Worm (Caenorhabditis elegans) whole organism, L3 larva: ENCODE data around the gene nhr-285.

Source experiments
- R02D3.7 ChIP-seq: fragments of 150-350 bp; optimal IDR thresholded peaks from 2 replicates; lab custom pipeline; 2014; ENCODE audit warnings: missing biosample characterization, missing genetic modification characterization
- ZK546.5 ChIP-seq: sonication (generic microtip); optimal IDR thresholded peaks from 2 replicates; lab custom pipeline; 2017; ENCODE audit warnings: missing biosample characterization, missing genetic modification characterization
- aly-2 ChIP-seq: fragments of 150-350 bp; optimal IDR thresholded peaks from 2 replicates; lab custom pipeline; 2014; ENCODE audit warnings: missing biosample characterization, missing genetic modification characterization
- ama-1 ChIP-seq: fragments of 150-350 bp; optimal IDR thresholded peaks from 2 replicates; lab custom pipeline; 2018
- ceh-16 ChIP-seq: sonication (generic microtip); optimal IDR thresholded peaks from 2 replicates; lab custom pipeline; 2017; ENCODE audit warnings: missing biosample characterization, missing genetic modification characterization
- ceh-28 ChIP-seq: fragments of 150-350 bp; optimal IDR thresholded peaks from 2 replicates; lab custom pipeline; 2014; ENCODE audit warnings: missing biosample characterization, missing genetic modification reagents, missing genetic modification characterization
- ceh-82 ChIP-seq: fragments of 150-350 bp; optimal IDR thresholded peaks from 2 replicates; lab custom pipeline; 2014; ENCODE audit warnings: missing biosample characterization, missing genetic modification characterization
- ceh-9 ChIP-seq: sonication (generic microtip); optimal IDR thresholded peaks from 2 replicates; lab custom pipeline; 2018; ENCODE audit warnings: missing biosample characterization, missing genetic modification characterization
- daf-12 ChIP-seq: fragments of 150-350 bp; optimal IDR thresholded peaks from 2 replicates; lab custom pipeline; 2014; ENCODE audit warnings: missing biosample characterization, missing genetic modification reagents, missing genetic modification characterization
- egl-5 ChIP-seq: fragments of 150-350 bp; optimal IDR thresholded peaks from 2 replicates; lab custom pipeline; 2017; ENCODE audit warnings: missing biosample characterization, missing genetic modification reagents, missing genetic modification characterization, inconsistent platforms
- elt-1 ChIP-seq: fragments of 150-350 bp; optimal IDR thresholded peaks from 2 replicates; lab custom pipeline; 2014; ENCODE audit warnings: missing biosample characterization, missing genetic modification characterization
- elt-2 ChIP-seq: sonication (generic microtip); optimal IDR thresholded peaks from 2 replicates; lab custom pipeline; 2016; ENCODE audit warnings: missing genetic modification reagents, mild to moderate bottlenecking, missing genetic modification characterization, missing compliant biosample characterization
- elt-3 ChIP-seq, 3 experiments: fragments of 150-350 bp in 1 of 3; sonication (generic microtip) in 2 of 3; optimal IDR thresholded peaks; 2 replicates in 2 of 3; 4 replicates in 1 of 3; lab custom pipeline; 2014 to 2017; ENCODE audit warnings: missing biosample characterization in 3 of 3, missing genetic modification characterization in 3 of 3
- eor-1 ChIP-seq, 2 experiments: fragments of 150-350 bp; optimal IDR thresholded peaks; 2 replicates each; lab custom pipeline; 2014 to 2018; ENCODE audit warnings: missing biosample characterization in 2 of 2, missing genetic modification characterization in 2 of 2
- fkh-10 ChIP-seq: sonication (generic microtip); optimal IDR thresholded peaks from 2 replicates; lab custom pipeline; 2017; ENCODE audit warnings: missing biosample characterization, missing genetic modification reagents, missing genetic modification characterization
- fkh-2 ChIP-seq: fragments of 150-350 bp; optimal IDR thresholded peaks from 2 replicates; lab custom pipeline; 2014; ENCODE audit warnings: missing biosample characterization, missing genetic modification reagents, missing genetic modification characterization
- hmg-11 ChIP-seq: sonication (generic microtip); optimal IDR thresholded peaks from 2 replicates; lab custom pipeline; 2016; ENCODE audit warnings: missing genetic modification characterization, missing compliant biosample characterization
- jun-1 ChIP-seq: fragments of 150-350 bp; optimal IDR thresholded peaks from 2 replicates; lab custom pipeline; 2014; ENCODE audit warnings: missing biosample characterization, missing genetic modification reagents, missing genetic modification characterization
- lin-15B ChIP-seq: fragments of 150-350 bp; optimal IDR thresholded peaks from 2 replicates; lab custom pipeline; 2014; ENCODE audit warnings: missing biosample characterization, missing genetic modification characterization
- lin-39 ChIP-seq: fragments of 150-350 bp; optimal IDR thresholded peaks from 2 replicates; lab custom pipeline; 2018; ENCODE audit warnings: missing biosample characterization, missing genetic modification reagents, missing genetic modification characterization
- lsy-12 ChIP-seq: sonication (generic microtip); optimal IDR thresholded peaks from 2 replicates; lab custom pipeline; 2016; ENCODE audit warnings: mild to moderate bottlenecking, missing genetic modification characterization, missing compliant biosample characterization
- mdl-1 ChIP-seq: fragments of 150-350 bp; optimal IDR thresholded peaks from 2 replicates; lab custom pipeline; 2014; ENCODE audit warnings: missing biosample characterization, missing genetic modification characterization
- mml-1 ChIP-seq: fragments of 150-350 bp; sonication (generic microtip); optimal IDR thresholded peaks from 3 replicates; lab custom pipeline; 2014; ENCODE audit warnings: missing biosample characterization, missing genetic modification characterization
- nfya-1 ChIP-seq: sonication (generic microtip); optimal IDR thresholded peaks from 2 replicates; lab custom pipeline; 2017; ENCODE audit warnings: missing genetic modification characterization, mild to moderate bottlenecking, missing compliant biosample characterization, antibody characterized with exemption, moderate library complexity; ENCODE audit not compliant: insufficient read depth
- nhr-11 ChIP-seq: fragments of 150-350 bp; optimal IDR thresholded peaks from 2 replicates; lab custom pipeline; 2014; ENCODE audit warnings: missing biosample characterization, missing genetic modification characterization
- nhr-12 ChIP-seq: fragments of 150-350 bp; optimal IDR thresholded peaks from 2 replicates; lab custom pipeline; 2014; ENCODE audit warnings: missing biosample characterization, missing genetic modification characterization
- nhr-23 ChIP-seq: fragments of 150-350 bp; optimal IDR thresholded peaks from 2 replicates; lab custom pipeline; 2014; ENCODE audit warnings: missing biosample characterization, missing genetic modification reagents, missing genetic modification characterization
- nhr-237 ChIP-seq: fragments of 150-350 bp; optimal IDR thresholded peaks from 2 replicates; lab custom pipeline; 2014; ENCODE audit warnings: missing biosample characterization, missing genetic modification characterization
- nhr-25 ChIP-seq: sonication (generic microtip); optimal IDR thresholded peaks from 2 replicates; lab custom pipeline; 2017; ENCODE audit warnings: missing biosample characterization, missing genetic modification characterization
- nhr-28 ChIP-seq: fragments of 150-350 bp; optimal IDR thresholded peaks from 2 replicates; lab custom pipeline; 2014; ENCODE audit warnings: missing biosample characterization, missing genetic modification characterization
- nhr-43 ChIP-seq: sonication (generic microtip); optimal IDR thresholded peaks from 2 replicates; lab custom pipeline; 2016; ENCODE audit warnings: mild to moderate bottlenecking, missing genetic modification characterization, missing compliant biosample characterization; ENCODE audit not compliant: poor library complexity, severe bottlenecking
- nhr-67 ChIP-seq: fragments of 150-350 bp; optimal IDR thresholded peaks from 2 replicates; lab custom pipeline; 2014; ENCODE audit warnings: missing biosample characterization, missing genetic modification characterization
- nhr-76 ChIP-seq: fragments of 150-350 bp; sonication (generic microtip); optimal IDR thresholded peaks from 5 replicates; lab custom pipeline; 2014; ENCODE audit warnings: missing biosample characterization, missing genetic modification characterization
- nhr-77 ChIP-seq: fragments of 150-350 bp; optimal IDR thresholded peaks from 2 replicates; lab custom pipeline; 2014; ENCODE audit warnings: missing biosample characterization, missing genetic modification characterization
- pha-4 ChIP-seq: fragments of 150-350 bp; optimal IDR thresholded peaks from 2 replicates; lab custom pipeline; 2014; ENCODE audit warnings: missing biosample characterization, missing genetic modification reagents, missing genetic modification characterization
- pqm-1 ChIP-seq: fragments of 150-350 bp; optimal IDR thresholded peaks from 2 replicates; lab custom pipeline; 2017; ENCODE audit warnings: missing biosample characterization, missing genetic modification characterization, inconsistent platforms
- sea-2 ChIP-seq: fragments of 150-350 bp; sonication (generic microtip); optimal IDR thresholded peaks from 4 replicates; lab custom pipeline; 2014; ENCODE audit warnings: missing biosample characterization, missing genetic modification reagents, missing genetic modification characterization
- snpc-4 ChIP-seq: fragments of 150-350 bp; optimal IDR thresholded peaks from 2 replicates; lab custom pipeline; 2014; ENCODE audit warnings: missing biosample characterization, missing genetic modification characterization
- tbx-2 ChIP-seq: sonication (generic microtip); optimal IDR thresholded peaks from 2 replicates; lab custom pipeline; 2016; ENCODE audit warnings: mild to moderate bottlenecking, missing genetic modification characterization, missing compliant biosample characterization
- unc-39 ChIP-seq: sonication (generic microtip); optimal IDR thresholded peaks from 4 replicates; lab custom pipeline; 2017; ENCODE audit warnings: missing biosample characterization, missing genetic modification characterization
- unc-62 ChIP-seq: fragments of 150-350 bp; sonication (generic microtip); optimal IDR thresholded peaks from 4 replicates; lab custom pipeline; 2014; ENCODE audit warnings: missing biosample characterization, missing genetic modification reagents, missing genetic modification characterization
- zag-1 ChIP-seq: fragments of 150-350 bp; optimal IDR thresholded peaks from 2 replicates; lab custom pipeline; 2014; ENCODE audit warnings: missing biosample characterization, missing genetic modification characterization
- ztf-11 ChIP-seq: fragments of 150-350 bp; optimal IDR thresholded peaks from 2 replicates; lab custom pipeline; 2014; ENCODE audit warnings: missing biosample characterization, missing genetic modification characterization
- ztf-4 ChIP-seq: fragments of 150-350 bp; optimal IDR thresholded peaks from 2 replicates; lab custom pipeline; 2014; ENCODE audit warnings: missing biosample characterization, missing genetic modification characterization

Gene nhr-285

ce11 chrV:15773141-15773540, 5.9 kb downstream of the nhr-285 start, which contains the start of gene nhr-60:
Gene nhr-60 (minus strand): TSS chrV:15773241.
- TF ChIP-seq egl-5 (tag; lab: Kevin White, UChicago) = no peak
- no peak for TF ChIP-seq aly-2 (tag; lab: Kevin White, UChicago)
- no peak for TF ChIP-seq fkh-10 (GFP tag; lab: Kevin White, UChicago)
- TF ChIP-seq nhr-43 (tag; lab: Kevin White, UChicago) = no peak
- no peak for TF ChIP-seq ceh-9 (tag; lab: Kevin White, UChicago)
- TF ChIP-seq ceh-82 = no peak
- no peak for TF ChIP-seq nhr-237 (tag; lab: Kevin White, UChicago)
- TF ChIP-seq nhr-76 (tag; lab: Kevin White, UChicago) = no peak
- no peak for TF ChIP-seq lin-15B (tag; lab: Kevin White, UChicago)
- no peak for TF ChIP-seq nhr-67 (tag; lab: Kevin White, UChicago)
- TF ChIP-seq nhr-12 (tag; lab: Kevin White, UChicago) = no peak
- TF ChIP-seq tbx-2 (tag; lab: Kevin White, UChicago) = no peak
- TF ChIP-seq sea-2 (GFP tag; lab: Kevin White, UChicago) = no peak
- no peak for TF ChIP-seq elt-1 (tag; lab: Kevin White, UChicago)
- TF ChIP-seq eor-1 (tag; optimal IDR thresholded peaks at IDR 0.05; lab: Kevin White, UChicago) = no peak

DNA sequence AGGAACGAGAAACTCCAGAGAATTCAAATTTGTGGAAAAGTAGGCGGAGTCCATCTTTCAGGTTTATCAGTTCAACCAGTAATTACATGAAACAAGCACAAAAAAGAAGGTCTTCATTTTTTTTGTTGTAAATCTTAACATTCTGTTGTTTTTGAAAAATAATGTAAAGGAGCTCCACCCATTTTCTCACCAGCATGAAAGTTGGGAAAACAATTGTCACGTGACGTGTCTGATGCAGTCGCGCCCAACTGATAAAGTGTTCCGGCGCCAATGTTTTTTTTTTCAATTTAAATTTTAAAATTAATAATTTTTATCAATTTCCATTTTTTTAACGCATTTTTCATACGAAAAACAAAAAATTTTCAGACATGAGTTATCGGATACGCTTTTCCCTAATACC, 10.0 kb downstream of the nhr-285 start, which contains the start of gene F57A10.4:
Gene F57A10.4 (plus strand): TSS at position 367 of the 400 bp plus-strand sequence.
- no peak for TF ChIP-seq ZK546.5 (tag; lab: Kevin White, UChicago)
- TF ChIP-seq snpc-4 (tag; lab: Kevin White, UChicago) = no peak
- no peak for TF ChIP-seq elt-3 (tag; optimal IDR thresholded peaks at IDR 0.05; lab: Kevin White, UChicago)
- no peak for TF ChIP-seq nhr-28
- no peak for TF ChIP-seq fkh-10 (GFP tag; lab: Kevin White, UChicago)
- TF ChIP-seq tbx-2 (tag; lab: Kevin White, UChicago) = no peak
- no peak for TF ChIP-seq elt-2 (tag; lab: Kevin White, UChicago)
- TF ChIP-seq mml-1 = no peak
- no peak for TF ChIP-seq ceh-16 (tag; lab: Kevin White, UChicago)
- TF ChIP-seq nhr-23 (tag; lab: Kevin White, UChicago) = no peak
- no peak for TF ChIP-seq nhr-76 (tag; lab: Kevin White, UChicago)
- TF ChIP-seq ceh-28 (tag; lab: Kevin White, UChicago) = no peak
- TF ChIP-seq eor-1 (tag; optimal IDR thresholded peaks at IDR 0.05; lab: Kevin White, UChicago) = no peak
- no peak for TF ChIP-seq lin-15B (tag; lab: Kevin White, UChicago)
- no peak for TF ChIP-seq daf-12 (tag; lab: Kevin White, UChicago)
- no peak for TF ChIP-seq lin-39
- no peak for TF ChIP-seq pqm-1 (tag; lab: Kevin White, UChicago)

DNA sequence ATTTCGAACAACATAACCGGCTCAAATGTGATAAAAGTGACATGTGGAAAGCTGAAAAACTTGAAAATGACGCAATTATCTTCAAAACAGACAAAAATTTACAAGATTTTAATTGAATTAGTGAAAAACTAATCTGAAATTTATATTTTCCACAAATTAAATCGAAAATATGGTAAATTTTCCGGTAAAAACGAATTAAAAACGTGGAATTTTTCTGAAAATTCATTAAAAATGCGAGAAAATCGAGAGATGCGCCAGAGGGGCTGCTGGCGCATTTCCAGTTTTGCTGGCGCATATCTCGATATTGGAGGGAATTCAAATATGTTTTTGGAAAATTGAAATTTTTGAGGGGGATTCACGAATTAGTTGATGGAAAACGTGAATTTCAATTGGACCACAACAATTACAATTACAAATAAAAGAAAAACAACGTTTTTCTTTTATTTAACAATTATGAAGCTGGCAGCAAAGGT, 12.9 kb downstream of the nhr-285 start, which contains the start of the genes haf-3 and F57A10.2:
Gene haf-3 (minus strand): TSS at position 51 of the 473 bp plus-strand sequence.
Gene F57A10.2 (plus strand): TSS at position 454 of the 473 bp plus-strand sequence.
- TF ChIP-seq ztf-4 (tag; lab: Kevin White, UChicago) = peak; percentile 17
- TF ChIP-seq fkh-2 = peak; percentile 33
- no peak for TF ChIP-seq mdl-1
- peak; percentile 58 for TF ChIP-seq elt-2 (tag; lab: Kevin White, UChicago)
- TF ChIP-seq snpc-4 (tag; lab: Kevin White, UChicago) = peak; percentile 90
- TF ChIP-seq elt-1 (tag; lab: Kevin White, UChicago) = peak; percentile 26
- TF ChIP-seq nhr-43 (tag; lab: Kevin White, UChicago) = peak; percentile 90
- peak; percentile 34 for TF ChIP-seq fkh-10 (GFP tag; lab: Kevin White, UChicago)
- TF ChIP-seq pha-4 = peak; percentile 94
- TF ChIP-seq nhr-23 (tag; lab: Kevin White, UChicago) = peak; percentile 91
- TF ChIP-seq lin-39 = peak; percentile 62
- peak; percentile 32 for TF ChIP-seq daf-12 (tag; lab: Kevin White, UChicago)
- no peak for TF ChIP-seq nhr-12 (tag; lab: Kevin White, UChicago)
- TF ChIP-seq aly-2 (tag; lab: Kevin White, UChicago) = peak; percentile 30
- no peak for TF ChIP-seq nhr-237 (tag; lab: Kevin White, UChicago)
- TF ChIP-seq nhr-67 (tag; lab: Kevin White, UChicago) = no peak
- TF ChIP-seq pqm-1 (tag; lab: Kevin White, UChicago) = peak; percentile 54
- TF ChIP-seq nhr-77 (tag; lab: Kevin White, UChicago) = peak; percentile 80
- no peak for TF ChIP-seq ceh-9 (tag; lab: Kevin White, UChicago)
- peak; percentile 62 for TF ChIP-seq ama-1 (lab: Kevin White, UChicago)
- no peak for TF ChIP-seq nhr-28
- TF ChIP-seq nhr-11 (tag; lab: Kevin White, UChicago) = peak; percentile 57
- TF ChIP-seq unc-62 (GFP tag; lab: Kevin White, UChicago) = no peak
- peak; percentile 33 for TF ChIP-seq ZK546.5 (tag; lab: Kevin White, UChicago)
- peak; percentile 87 for TF ChIP-seq R02D3.7 (tag; lab: Kevin White, UChicago)
- no peak for TF ChIP-seq ztf-11 (tag; lab: Kevin White, UChicago)
- TF ChIP-seq egl-5 (tag; lab: Kevin White, UChicago) = peak; percentile 80
- TF ChIP-seq nfya-1 = peak; percentile 89
- peak; percentile 87 for TF ChIP-seq ceh-82
- TF ChIP-seq hmg-11 = peak; percentile 82
- peak; percentile 51 for TF ChIP-seq zag-1 (tag; lab: Kevin White, UChicago)
- no peak for TF ChIP-seq elt-3 (tag; optimal IDR thresholded peaks at IDR 0.05; lab: Kevin White, UChicago)
- TF ChIP-seq sea-2 (GFP tag; lab: Kevin White, UChicago) = no peak
- peak; percentile 85 for TF ChIP-seq nhr-25 (tag; lab: Kevin White, UChicago)
- no peak for TF ChIP-seq unc-39 (tag; lab: Kevin White, UChicago)
- TF ChIP-seq nhr-76 (tag; lab: Kevin White, UChicago) = no peak
- peak; percentile 93 for TF ChIP-seq lin-15B (tag; lab: Kevin White, UChicago)
- TF ChIP-seq jun-1 (tag; lab: Kevin White, UChicago) = peak; percentile 74
- TF ChIP-seq ceh-16 (tag; lab: Kevin White, UChicago) = no peak
- no peak for TF ChIP-seq eor-1 (tag; optimal IDR thresholded peaks at IDR 0.05; lab: Kevin White, UChicago)
- peak; percentile 78 for TF ChIP-seq lsy-12 (tag; lab: Kevin White, UChicago)
